Worm (Caenorhabditis elegans): Measurements from ENCODE around the gene Y43F4B.10.

- TF ChIP-seq W03F9.2 (tag; optimal IDR thresholded peaks at IDR 0.05) (no peak), dao-5 (tag; optimal IDR thresholded peaks at IDR 0.05) (no peak), him-1 (tag; optimal IDR thresholded peaks at IDR 0.05) (no peak)
These were observed 15.0 kb upstream of the Y43F4B.10 start, which contains the start of gene pgm-2 for ce11 chrIII:13298722-13299431.
